Worm (Caenorhabditis elegans): Measurements from ENCODE around the gene dhp-2.

dhp-2 gene

DNA sequence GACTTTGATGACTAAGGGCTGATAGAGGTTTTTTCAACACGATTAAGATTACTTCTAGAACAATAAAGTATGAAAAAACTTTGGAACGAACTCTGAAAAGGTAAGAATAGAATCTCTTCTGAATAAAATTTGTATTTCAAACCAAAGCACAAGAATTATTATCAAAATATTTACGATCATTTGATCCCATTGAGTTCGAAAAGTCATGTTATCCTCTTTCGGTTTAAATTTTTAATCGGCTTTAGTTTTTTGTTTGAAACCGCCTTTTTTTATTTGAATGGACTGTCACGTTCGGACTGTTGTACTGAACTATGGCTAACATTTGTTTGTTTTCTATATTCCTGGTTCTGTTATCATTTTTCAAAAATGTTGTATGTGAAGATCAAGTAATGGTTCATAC, 3.5 kb upstream of the dhp-2 start, which contains the start of gene C47E12.9:
TSS of gene C47E12.9 (plus strand) at position 301 of the 400 bp plus-strand sequence.
- no peak for TF ChIP-seq nhr-6 (tag; optimal IDR thresholded peaks at IDR 0.05)
- TF ChIP-seq dmd-6 (GFP tag; IDR thresholded peaks at IDR 0.05): no peak
- no peak for TF ChIP-seq Y48G9A.11 (GFP tag; IDR thresholded peaks at IDR 0.05)
- no peak for TF ChIP-seq zag-1 (tag; optimal IDR thresholded peaks at IDR 0.05)
- TF ChIP-seq spr-1 (tag; optimal IDR thresholded peaks at IDR 0.05): no peak
- TF ChIP-seq zip-2 (tag; optimal IDR thresholded peaks at IDR 0.05): no peak
- TF ChIP-seq spr-3 (GFP tag; optimal IDR thresholded peaks at IDR 0.05): no peak
- no peak for TF ChIP-seq hmg-1.1 (GFP tag; IDR thresholded peaks at IDR 0.05)
- TF ChIP-seq daf-12 (tag; optimal IDR thresholded peaks at IDR 0.05): no peak
- no peak for TF ChIP-seq F49E8.2 (tag; optimal IDR thresholded peaks at IDR 0.05; ENCODE audit: borderline replicate concordance)
- TF ChIP-seq lsy-2 (tag; optimal IDR thresholded peaks at IDR 0.05): no peak
- no peak for TF ChIP-seq php-3 (GFP tag; IDR thresholded peaks at IDR 0.05)
- no peak for TF ChIP-seq fkh-10 (GFP tag; optimal IDR thresholded peaks at IDR 0.05)
- no peak for TF ChIP-seq tag-97 (GFP tag; IDR thresholded peaks at IDR 0.05)
- TF ChIP-seq hif-1 (tag; optimal IDR thresholded peaks at IDR 0.05): no peak
- no peak for TF ChIP-seq ceh-82 (tag; optimal IDR thresholded peaks at IDR 0.05)
- TF ChIP-seq cey-2 (tag; optimal IDR thresholded peaks at IDR 0.05; ENCODE audit: borderline replicate concordance, insufficient read depth): no peak

DNA sequence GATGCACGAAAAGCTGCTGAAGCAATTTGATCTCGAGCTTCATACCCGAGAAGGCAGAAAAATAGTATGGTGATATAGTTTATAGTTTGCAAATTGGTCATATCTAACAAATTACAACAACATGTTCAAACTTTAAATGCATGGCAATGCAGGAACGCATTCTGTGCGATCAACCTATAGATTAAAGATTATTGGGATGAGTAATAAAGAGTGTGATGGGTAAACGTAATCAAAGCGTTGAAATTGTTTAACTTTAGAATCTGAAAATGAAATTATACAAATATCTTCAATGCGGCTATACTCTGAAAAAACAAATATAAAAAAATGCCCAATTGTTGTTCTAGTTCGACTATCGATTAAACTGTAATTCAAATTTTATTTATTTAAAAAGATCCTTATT, 1.6 kb upstream of the dhp-2 start, which contains the start of gene C47E12.14:
TSS of gene C47E12.14 (minus strand) at position 101 of the 400 bp plus-strand sequence.
- TF ChIP-seq nhr-28 (tag; optimal IDR thresholded peaks at IDR 0.05) (no peak), cey-2 (tag; optimal IDR thresholded peaks at IDR 0.05; ENCODE audit: borderline replicate concordance, insufficient read depth) (no peak), R02D3.7 (tag; optimal IDR thresholded peaks at IDR 0.05) (no peak)

DNA sequence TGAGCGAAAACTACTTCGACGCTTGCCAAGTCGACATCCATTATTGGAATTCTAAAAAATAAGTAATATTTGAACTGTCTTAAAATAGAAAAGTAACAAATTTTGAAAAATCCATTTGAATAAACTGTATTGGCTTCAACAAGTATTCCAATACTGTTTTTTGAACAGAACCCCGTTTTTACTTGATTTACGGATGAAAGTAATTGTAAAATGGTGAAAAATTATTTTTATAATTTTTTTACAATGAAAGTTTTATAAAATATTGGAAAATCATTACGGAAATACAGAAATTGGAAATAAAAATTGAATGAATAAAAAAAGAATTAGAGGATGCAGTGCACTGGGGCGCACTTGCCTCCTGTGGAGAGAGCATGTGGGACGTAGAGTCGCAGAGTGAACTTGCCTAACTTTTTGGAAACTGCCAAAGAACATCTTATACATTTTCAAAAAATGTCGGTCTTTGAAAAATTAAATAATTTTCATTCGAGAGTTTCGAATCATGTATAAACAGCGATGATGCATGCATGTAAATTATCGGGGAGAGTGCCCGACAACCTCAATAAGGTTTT, 4.4 kb downstream of the dhp-2 start, which contains the start of gene rrp-1:
TSS of gene rrp-1 (minus strand) at position 51 of the 569 bp plus-strand sequence.
- TF ChIP-seq Y75B8A.6 (GFP tag; IDR thresholded peaks at IDR 0.05): no peak
- TF ChIP-seq lir-3 (tag; optimal IDR thresholded peaks at IDR 0.05): no peak
- TF ChIP-seq lin-38 (GFP tag; IDR thresholded peaks at IDR 0.05): peak; percentile 79

DNA sequence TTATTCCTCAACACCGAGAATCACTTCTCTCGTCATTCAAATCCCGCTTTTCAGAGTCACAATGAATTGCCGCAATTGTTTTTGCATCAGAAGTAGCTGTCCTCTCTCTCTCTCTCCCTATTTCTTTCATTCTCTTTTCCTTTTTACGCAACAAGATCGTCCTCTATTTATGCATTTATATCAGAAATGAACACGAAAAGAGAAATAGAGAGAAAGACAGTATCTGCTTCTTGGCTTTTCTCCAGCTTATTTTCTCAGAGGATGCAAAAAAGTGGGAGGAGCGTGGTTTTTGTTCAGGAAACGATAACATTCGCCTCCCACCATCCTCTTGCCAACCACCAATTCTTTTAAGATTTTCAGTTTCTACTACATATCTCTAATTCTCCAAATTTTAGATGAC, 5.0 kb downstream of the dhp-2 start, which contains the start of gene mam-2:
TSS of gene mam-2 (plus strand) at position 301 of the 400 bp plus-strand sequence.
- TF ChIP-seq nhr-28 (tag; optimal IDR thresholded peaks at IDR 0.05): no peak
- no peak for TF ChIP-seq F49E8.2 (tag; optimal IDR thresholded peaks at IDR 0.05; ENCODE audit: borderline replicate concordance)
- no peak for TF ChIP-seq F44E2.7 (GFP tag; IDR thresholded peaks at IDR 0.05)
- no peak for TF ChIP-seq tra-1 (GFP tag; IDR thresholded peaks at IDR 0.05)
- no peak for TF ChIP-seq zip-11 (GFP tag; IDR thresholded peaks at IDR 0.05)
- TF ChIP-seq jun-1 (tag; optimal IDR thresholded peaks at IDR 0.05): no peak
- no peak for TF ChIP-seq lin-15B (tag; optimal IDR thresholded peaks at IDR 0.05)
- no peak for TF ChIP-seq nhr-237 (tag; optimal IDR thresholded peaks at IDR 0.05)
- TF ChIP-seq nhr-25 (tag; optimal IDR thresholded peaks at IDR 0.05; ENCODE audit: borderline replicate concordance, insufficient read depth): no peak
- no peak for TF ChIP-seq ces-1 (GFP tag; optimal IDR thresholded peaks at IDR 0.05)
- no peak for TF ChIP-seq lin-39 (tag; optimal IDR thresholded peaks at IDR 0.05)
- TF ChIP-seq ZK337.2 (GFP tag; IDR thresholded peaks at IDR 0.05): no peak
- no peak for TF ChIP-seq spr-3 (GFP tag; optimal IDR thresholded peaks at IDR 0.05)
- TF ChIP-seq mep-1 (tag; optimal IDR thresholded peaks at IDR 0.05): no peak
- no peak for TF ChIP-seq aha-1 (tag)
- no peak for TF ChIP-seq mxl-3 (GFP tag; optimal IDR thresholded peaks at IDR 0.05)

All from whole organism, L4 larva.